Worm (Caenorhabditis elegans) whole organism, L4/young adult: Measurements from ENCODE around the gene C08E3.1.

Experiments used
- W03F9.2 ChIP-seq: fragments of 150-350 bp; optimal IDR thresholded peaks from 2 replicates; lab custom pipeline; 2014; ENCODE audit warnings: missing biosample characterization, missing genetic modification characterization
- dao-5 ChIP-seq: sonication (generic microtip); optimal IDR thresholded peaks from 2 replicates; lab custom pipeline; 2016; ENCODE audit warnings: missing genotype, missing genetic modification characterization, moderate library complexity, missing compliant biosample characterization
- him-1 ChIP-seq: sonication (generic microtip); optimal IDR thresholded peaks from 2 replicates; lab custom pipeline; 2016; ENCODE audit warnings: missing genotype, missing genetic modification reagents, missing genetic modification characterization, missing compliant biosample characterization

ce11 chrII:1597101-1598088 is 36.2 kb upstream of the C08E3.1 start, which contains the start of gene bath-46:
- TF ChIP-seq W03F9.2 (tag; lab: Kevin White, UChicago), result no peak
- no peak for TF ChIP-seq him-1 (tag; lab: Kevin White, UChicago)
- TF ChIP-seq dao-5 (tag; lab: Kevin White, UChicago), result no peak
